Worm (Caenorhabditis elegans) whole organism, dauer: Measurements from ENCODE around the gene T09A5.5.

Experiments used
- unc-62 ChIP-seq: sonication (generic microtip); optimal IDR thresholded peaks from 2 replicates; lab custom pipeline; 2017; ENCODE audit warnings: missing biosample characterization, missing genetic modification reagents, missing genetic modification characterization

Gene T09A5.5

DNA sequence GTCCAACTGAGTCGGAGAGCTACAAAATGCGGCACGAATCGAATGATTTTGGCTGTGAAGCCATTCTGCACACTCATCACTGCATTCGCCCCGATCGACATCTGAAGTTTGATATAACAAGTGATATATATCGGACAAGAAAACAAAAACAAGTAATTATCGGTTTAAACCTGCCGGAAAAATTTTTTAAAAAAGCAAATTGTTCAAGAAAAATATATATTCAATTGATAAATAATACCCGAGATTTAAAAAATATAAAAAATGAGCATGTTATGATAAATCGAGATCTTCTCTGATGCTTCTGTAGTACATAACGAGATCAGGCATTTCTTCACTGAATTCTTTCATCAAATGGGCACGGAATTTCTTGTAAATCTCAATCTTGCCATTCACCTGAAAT is at the start of gene T09A5.5:
Gene T09A5.5, minus strand, starts transcription at position 101 of the 400 bp plus-strand sequence.
- no peak for TF ChIP-seq unc-62 (GFP tag; lab: Kevin White, UChicago)

DNA sequence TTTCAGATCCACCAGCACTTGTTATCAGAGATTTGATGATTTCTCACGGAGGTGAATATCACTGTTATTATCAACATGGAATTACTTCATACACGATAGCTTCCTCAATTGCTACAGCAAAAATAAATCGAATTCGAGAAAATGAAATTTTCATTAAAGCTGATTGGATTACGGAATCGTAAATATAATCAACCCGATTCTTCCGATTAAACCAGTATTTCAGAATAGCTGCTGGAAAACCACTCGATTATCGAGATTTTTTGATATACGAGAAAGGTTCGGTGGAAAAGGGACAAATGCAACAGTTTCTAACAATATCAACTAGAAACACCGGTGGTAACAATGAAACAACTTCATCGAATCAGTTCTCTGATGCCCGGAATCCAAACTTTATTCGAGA is 48.4 kb upstream of the T09A5.5 start:
- TF ChIP-seq unc-62 (GFP tag; lab: Kevin White, UChicago): no peak

DNA sequence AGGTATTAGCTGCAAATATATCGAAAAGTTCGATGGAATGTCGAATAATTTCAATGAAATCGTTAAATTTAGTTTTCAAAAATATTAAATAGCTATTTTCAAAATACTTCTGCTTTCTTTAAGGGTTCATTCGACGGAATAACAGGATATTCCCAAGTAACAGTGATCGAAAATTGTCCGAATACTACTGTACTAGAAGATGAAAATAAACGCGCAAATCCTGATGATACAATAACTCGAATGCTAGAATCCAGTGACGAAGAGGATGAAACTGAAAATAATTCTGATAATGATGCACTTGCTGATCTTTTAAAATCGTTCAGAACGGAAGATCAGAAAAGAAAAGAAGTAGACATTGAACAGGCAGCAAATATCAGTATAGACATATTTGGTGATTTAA is 47.2 kb upstream of the T09A5.5 start:
- no peak for TF ChIP-seq unc-62 (GFP tag; lab: Kevin White, UChicago)

DNA sequence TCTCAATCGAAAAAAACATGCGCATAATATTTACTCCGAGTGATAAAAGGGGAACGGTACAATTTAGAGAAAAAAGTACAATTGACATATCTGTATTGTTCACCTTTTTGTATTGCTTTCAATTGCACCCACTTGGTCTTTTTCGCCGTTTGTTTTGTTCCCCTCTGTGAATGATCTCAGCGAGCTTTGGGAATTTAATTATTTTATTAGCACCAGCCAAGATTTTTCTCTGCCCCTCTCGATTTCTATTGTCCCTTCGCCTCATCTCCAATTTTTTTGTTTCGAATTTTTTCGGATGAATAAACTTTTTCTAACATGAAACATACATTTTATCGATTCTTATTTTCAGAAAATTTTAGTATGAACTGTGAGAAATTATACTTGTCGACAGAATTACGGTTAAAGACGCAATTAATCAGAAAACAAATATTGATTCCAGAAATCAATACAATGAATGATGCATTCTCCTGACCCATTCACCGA is 46.7 kb upstream of the T09A5.5 start, which contains the start of gene rev-1:
Gene rev-1, plus strand, starts transcription at position 433 of the 483 bp plus-strand sequence.
- no peak for TF ChIP-seq unc-62 (GFP tag; lab: Kevin White, UChicago)

DNA sequence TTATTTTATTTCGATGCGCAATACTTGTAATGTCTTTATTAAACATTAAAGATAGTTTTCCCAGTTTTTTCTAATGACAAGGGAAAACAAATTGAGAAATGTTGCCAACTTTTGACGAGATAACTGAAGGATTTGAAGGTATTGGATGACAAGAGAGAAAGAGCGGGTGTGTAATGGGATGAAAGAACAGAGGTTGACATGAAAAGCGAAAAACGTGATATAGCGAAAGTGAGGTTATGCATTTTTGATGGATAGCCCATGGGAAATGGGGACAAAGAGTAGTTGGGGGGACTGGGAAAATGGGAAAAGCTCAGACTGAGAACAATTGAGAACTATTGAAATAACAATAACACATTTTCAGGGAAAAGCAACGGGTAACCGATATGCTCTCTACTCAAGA is 41.6 kb upstream of the T09A5.5 start:
- TF ChIP-seq unc-62 (GFP tag; lab: Kevin White, UChicago): no peak

DNA sequence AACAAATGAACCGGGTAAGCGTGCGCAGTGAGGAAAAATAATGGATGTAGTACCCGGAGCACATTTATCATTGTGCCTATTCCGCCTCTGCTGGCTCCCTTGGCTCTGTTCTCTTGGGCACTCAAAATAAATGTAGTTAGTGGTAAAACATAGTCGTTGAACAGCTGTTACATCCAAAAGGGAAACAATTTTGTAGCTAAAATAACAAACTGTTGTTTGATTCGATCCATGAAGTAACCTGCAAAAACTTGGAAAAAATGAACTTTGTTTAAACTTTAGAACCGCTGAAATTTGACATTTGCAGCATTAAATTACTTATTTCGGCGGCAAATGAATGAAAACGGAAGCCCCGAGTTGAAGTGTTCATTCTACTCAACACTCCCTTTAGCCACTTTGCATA is 40.1 kb upstream of the T09A5.5 start:
- TF ChIP-seq unc-62 (GFP tag; lab: Kevin White, UChicago): no peak

DNA sequence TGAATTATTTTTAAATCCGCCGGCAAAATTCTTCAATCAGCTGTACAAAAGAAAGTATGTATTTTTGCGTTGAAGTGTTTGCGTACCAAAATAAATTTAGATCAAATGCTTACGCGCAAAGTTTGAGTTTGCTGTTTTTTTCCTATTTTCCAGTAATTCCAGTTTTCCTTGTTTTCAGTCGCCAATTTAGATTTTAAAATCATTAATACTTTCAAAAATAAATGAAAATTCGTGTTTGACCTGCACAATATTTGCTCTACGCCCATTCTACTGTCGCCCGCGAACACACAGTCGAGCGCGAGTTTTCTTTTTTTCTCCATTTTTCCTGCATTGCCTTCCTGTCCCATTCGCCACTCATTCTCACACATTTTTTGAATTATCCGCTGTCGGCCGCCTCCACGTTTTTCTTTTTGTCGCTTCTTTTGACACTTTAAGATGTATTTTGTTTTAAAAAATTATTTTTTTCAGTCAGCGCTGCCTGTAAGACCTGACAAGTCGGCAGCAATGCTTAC is 39.2 kb upstream of the T09A5.5 start, which contains the start of gene ptc-1:
Gene ptc-1, plus strand, starts transcription at position 462 of the 512 bp plus-strand sequence.
- no peak for TF ChIP-seq unc-62 (GFP tag; lab: Kevin White, UChicago)

DNA sequence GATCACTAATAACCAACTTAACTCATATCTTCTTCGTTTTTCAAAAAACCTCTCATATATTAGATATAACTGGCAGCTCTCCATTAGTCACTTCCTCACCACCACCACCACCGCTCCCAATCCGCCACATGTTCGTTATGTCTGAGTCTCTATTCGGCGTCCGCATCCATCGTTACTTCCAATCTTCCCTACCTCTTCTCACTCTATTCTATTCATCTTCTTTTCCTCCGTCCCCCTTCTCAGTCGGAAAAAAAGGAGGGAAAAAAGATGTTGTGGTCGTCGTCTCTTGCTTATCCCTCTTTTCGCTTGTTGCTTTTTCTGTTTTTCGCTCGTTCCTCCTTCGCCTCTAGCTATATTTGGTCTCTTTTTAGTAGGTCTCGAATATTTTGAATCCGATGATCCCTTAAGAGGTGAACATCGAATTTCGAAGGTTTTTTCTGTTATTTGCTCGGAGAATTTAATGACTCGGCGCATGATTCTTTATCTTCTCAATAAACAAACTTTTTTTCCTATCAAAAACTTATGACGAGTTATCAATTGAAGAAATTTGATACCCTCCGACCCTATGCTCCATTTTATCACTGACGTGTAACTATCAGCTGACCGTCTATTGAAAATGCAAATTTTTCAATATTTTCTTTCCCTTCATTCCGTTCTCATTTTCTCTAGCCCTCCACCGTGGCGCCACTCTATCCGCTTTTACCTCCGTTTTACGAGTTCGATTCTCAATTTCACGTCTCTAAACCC is 38.5 kb upstream of the T09A5.5 start:
- TF ChIP-seq unc-62 (GFP tag; lab: Kevin White, UChicago): no peak

DNA sequence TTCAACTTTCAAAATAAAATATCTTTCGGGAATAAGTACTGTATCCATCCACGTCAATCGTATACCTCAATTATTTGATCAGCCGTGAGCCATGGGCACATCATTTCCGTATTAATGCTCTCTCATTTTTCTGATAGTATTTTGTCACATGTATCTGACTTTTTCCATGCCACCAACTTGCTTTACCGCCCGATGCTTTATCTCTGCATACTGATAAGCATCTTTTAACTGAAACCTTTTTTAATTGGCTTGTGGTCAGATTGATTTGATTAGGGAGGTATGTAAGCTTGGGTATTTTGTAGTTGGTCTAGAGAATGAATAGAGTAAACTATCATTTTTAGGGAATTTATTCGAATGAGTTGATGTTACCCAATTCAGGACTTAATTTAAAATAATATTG is 35.7 kb upstream of the T09A5.5 start:
- TF ChIP-seq unc-62 (GFP tag; lab: Kevin White, UChicago): no peak

DNA sequence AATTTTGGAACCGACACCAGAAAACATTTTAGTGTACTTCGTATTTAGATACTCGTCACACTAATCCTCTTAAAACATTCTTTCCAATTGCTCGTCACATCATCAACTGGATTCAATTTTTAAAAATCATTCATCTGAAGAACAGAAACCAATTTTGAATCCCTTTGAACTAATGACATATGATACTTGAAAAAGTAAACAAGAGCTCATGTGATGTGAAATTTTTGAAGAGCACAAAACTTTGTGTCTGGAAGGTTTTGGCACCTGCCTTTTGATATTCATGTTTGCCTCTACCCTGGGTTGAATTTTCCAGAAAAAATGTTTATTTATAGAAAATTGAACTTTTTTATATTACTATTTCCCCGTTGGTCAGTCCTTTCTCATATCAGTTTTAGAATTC is 35.2 kb upstream of the T09A5.5 start:
- TF ChIP-seq unc-62 (GFP tag; lab: Kevin White, UChicago): no peak

DNA sequence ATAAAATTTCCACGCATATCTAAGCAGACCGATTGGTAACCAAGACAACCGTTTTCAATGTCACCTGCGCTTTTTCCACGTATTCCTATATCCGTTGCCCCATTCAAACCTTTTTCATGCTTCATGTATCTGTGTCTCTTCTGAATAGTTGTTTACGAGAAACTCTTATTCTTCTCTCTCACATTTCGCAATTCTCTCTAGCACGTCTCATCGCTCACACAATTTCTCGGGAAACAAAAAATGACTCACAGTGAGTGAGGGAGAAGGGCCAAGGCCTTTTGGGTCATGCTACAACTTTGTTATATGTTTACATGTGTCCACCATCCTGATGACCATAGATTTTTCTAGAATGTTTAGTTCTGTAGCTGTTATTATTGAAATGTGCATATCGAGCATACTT is 33.7 kb upstream of the T09A5.5 start:
- TF ChIP-seq unc-62 (GFP tag; lab: Kevin White, UChicago): no peak

DNA sequence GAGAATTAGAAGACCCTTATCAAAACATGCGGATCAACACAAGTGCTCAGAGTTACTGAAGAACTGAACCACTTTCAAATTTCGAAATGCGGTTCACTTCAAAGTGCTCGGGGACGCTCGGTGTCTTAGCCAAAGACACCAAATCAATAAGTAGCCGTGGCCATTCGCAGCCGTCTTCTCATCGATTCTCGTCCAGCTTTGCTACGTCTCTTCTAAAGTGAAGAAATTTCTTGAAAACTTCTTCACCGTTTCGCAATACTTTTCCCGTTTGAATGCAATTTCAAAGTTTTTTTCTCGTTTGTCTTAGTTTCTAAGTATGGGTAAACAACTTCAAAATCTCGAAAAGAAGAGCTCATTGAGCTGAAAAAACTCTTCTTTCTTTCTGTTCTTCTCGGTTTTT is 31.3 kb upstream of the T09A5.5 start:
- TF ChIP-seq unc-62 (GFP tag; lab: Kevin White, UChicago): no peak

DNA sequence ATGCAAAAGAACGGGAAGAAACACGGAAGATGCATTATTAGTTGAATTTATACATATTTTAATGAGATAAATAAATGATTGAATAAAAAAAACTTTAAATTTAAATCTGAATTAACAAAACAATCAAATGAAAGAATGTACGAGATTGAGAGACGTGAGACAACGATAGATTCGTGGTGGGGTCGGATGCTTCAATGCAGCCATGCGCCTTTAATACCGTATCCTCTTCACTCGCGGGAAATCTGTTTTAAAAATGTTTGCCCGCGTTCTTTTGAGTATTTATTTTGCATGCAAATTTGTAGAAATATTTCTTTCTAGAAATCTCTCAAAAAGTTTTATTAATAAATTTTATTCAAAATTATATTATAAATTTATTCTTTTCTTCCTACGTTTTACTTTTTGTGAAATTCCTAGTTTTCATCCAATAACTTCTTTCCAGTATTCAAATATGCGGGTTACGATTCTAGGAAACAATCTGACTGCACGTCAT is 26.8 kb upstream of the T09A5.5 start, which contains the start of gene perm-1:
Gene perm-1, plus strand, starts transcription at position 440 of the 490 bp plus-strand sequence.
- TF ChIP-seq unc-62 (GFP tag; lab: Kevin White, UChicago): no peak

DNA sequence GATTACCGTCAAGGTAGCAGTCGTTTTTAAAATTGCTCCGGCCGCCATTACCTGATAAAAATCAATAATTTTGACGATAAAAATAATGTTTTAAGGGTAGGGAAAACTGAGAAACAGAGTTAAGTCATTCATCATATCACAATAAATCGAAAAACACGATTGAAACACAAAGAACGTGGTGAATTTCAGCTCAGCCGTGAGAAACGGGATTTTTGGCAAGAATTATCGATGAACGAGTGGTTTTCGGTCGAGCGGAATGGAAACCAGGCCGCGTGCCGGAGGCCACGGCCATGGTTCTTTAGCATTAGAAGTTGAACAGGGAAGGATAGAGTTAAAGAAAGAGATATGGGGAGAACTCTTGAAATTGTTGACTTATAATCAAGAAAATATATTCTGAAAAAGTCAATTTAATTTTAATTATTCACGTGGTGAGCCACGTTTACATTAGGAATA is 25.7 kb upstream of the T09A5.5 start, which contains the start of the genes vha-4 and T01H3.5:
Gene vha-4, minus strand, starts transcription at position 51 of the 453 bp plus-strand sequence.
Gene T01H3.5, plus strand, starts transcription at position 351 of the 453 bp plus-strand sequence.
- no peak for TF ChIP-seq unc-62 (GFP tag; lab: Kevin White, UChicago)

DNA sequence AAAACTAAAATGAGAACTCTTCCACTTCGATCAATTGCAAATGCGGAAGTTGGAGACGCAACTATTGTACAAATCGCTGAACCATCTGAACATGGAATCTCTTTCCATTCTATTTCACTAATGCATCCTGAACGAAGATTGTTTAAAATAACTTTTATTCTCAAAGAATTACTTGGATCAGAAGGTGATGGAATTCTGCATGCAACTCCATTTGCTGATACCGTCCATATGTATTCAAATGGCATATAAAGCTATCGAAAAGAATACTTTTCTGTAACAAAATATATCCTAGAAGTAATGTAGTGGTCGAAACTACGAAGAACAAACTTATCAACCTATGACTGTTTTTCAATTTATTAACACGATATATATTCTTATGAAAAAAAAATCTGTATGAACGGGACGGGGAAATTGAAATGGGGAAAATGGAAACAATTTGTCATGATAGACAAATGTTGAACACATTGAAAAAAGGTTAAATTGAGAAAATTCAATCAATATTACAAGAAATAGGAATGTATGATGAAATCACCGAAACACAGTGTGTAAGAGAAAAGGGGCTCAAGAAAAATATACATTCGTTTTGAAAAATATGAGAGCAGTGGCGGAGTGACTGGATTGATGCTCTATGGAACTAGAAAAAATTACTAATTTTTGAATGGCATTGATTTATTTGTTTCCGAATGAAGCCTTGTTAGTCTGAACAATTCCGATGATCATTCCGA is 24.3 kb upstream of the T09A5.5 start, which contains the start of gene T01H3.2:
Gene T01H3.2, minus strand, starts transcription at position 251 of the 725 bp plus-strand sequence.
- no peak for TF ChIP-seq unc-62 (GFP tag; lab: Kevin White, UChicago)
